Worm (Caenorhabditis elegans) whole organism, early embryonic: ENCODE data around the gene nep-5.

Experiments used
- aly-1 ChIP-seq: sonication (generic microtip); optimal IDR thresholded peaks from 2 replicates; lab custom pipeline; 2016; ENCODE audit warnings: missing genetic modification characterization, missing compliant biosample characterization
- ama-1 ChIP-seq: fragments of 150-350 bp; optimal IDR thresholded peaks from 2 replicates; lab custom pipeline; 2014
- ceh-36 ChIP-seq: sonication (generic microtip); optimal IDR thresholded peaks from 2 replicates; lab custom pipeline; 2016; ENCODE audit warnings: missing genetic modification characterization, inconsistent platforms, missing compliant biosample characterization
- flt-1 ChIP-seq: fragments of 200-800 bp; sonication (Bioruptor generic); IDR thresholded peaks from 2 replicates; pipeline ENCODE4 v1.3.6; 2022; ENCODE audit warnings: missing genetic modification characterization, missing compliant biosample characterization
- tbx-37 ChIP-seq: fragments of 200-800 bp; sonication (Bioruptor generic); conservative IDR thresholded peaks from 2 replicates; pipeline ENCODE4 v1.3.6; 2022; ENCODE audit warnings: missing genetic modification reagents, missing genetic modification characterization, missing compliant biosample characterization

- TF ChIP-seq tbx-37 (GFP tag; lab: Robert Waterston, UW) (no peak), ama-1 (no peak), flt-1 (GFP tag; lab: Robert Waterston, UW) (no peak), aly-1 (no peak), ceh-36 (tag; lab: Kevin White, UChicago) (no peak)
Measured at ce11 chrII:5474946-5475345, 13.0 kb upstream of the nep-5 start, which contains the start of gene ilcr-2.
